Fruit fly (Drosophila melanogaster) whole organism, embryonic: ENCODE measurements around the gene Cyp9f2.

Experiments
- B-H2 ChIP-seq: fragments of 200-800 bp; sonication (Bioruptor generic); optimal IDR thresholded peaks from 2 replicates; lab custom pipeline; 2018; ENCODE audit warnings: missing biosample characterization, mild to moderate bottlenecking, missing genetic modification characterization
- CG10267 ChIP-seq: fragments of 200-800 bp; sonication (Bioruptor generic); optimal IDR thresholded peaks from 2 replicates; lab custom pipeline; 2018; ENCODE audit warnings: missing biosample characterization, mild to moderate bottlenecking, missing genetic modification characterization, moderate library complexity
- CG10274 ChIP-seq: fragments of 200-800 bp; sonication (Bioruptor generic); optimal IDR thresholded peaks from 3 replicates; lab custom pipeline; 2017; ENCODE audit warnings: missing biosample characterization, mild to moderate bottlenecking, missing genetic modification characterization
- CG10654 ChIP-seq: fragments of 200-800 bp; sonication (Bioruptor generic); optimal IDR thresholded peaks from 2 replicates; lab custom pipeline; 2016; ENCODE audit warnings: missing biosample characterization, missing genetic modification characterization
- CG11695 ChIP-seq: fragments of 200-800 bp; sonication (Bioruptor generic); IDR thresholded peaks from 3 replicates; pipeline ENCODE4 v1.3.6; 2022; ENCODE audit warnings: missing biosample characterization, missing genetic modification characterization
- CG12104 ChIP-seq: fragments of 200-800 bp; sonication (Bioruptor generic); optimal IDR thresholded peaks from 3 replicates; lab custom pipeline; 2016; ENCODE audit warnings: missing biosample characterization, missing genetic modification characterization
- CG12744 ChIP-seq: fragments of 200-800 bp; sonication (Bioruptor generic); optimal IDR thresholded peaks from 2 replicates; lab custom pipeline; 2016; ENCODE audit warnings: missing biosample characterization, missing genetic modification characterization
- CG15269 ChIP-seq: fragments of 200-800 bp; sonication (Bioruptor generic); optimal IDR thresholded peaks from 2 replicates; lab custom pipeline; 2018; ENCODE audit warnings: missing biosample characterization, mild to moderate bottlenecking, missing genetic modification characterization, moderate library complexity
- CG16779 ChIP-seq: fragments of 200-800 bp; sonication (Bioruptor generic); IDR thresholded peaks from 2 replicates; pipeline ENCODE4 v1.3.6; 2022; ENCODE audit warnings: missing biosample characterization, missing genetic modification characterization
- CG17361 ChIP-seq: fragments of 200-800 bp; sonication (Bioruptor generic); IDR thresholded peaks from 3 replicates; pipeline ENCODE4 v1.3.6; 2022; ENCODE audit warnings: missing biosample characterization, missing genetic modification characterization
- CG18262 ChIP-seq: fragments of 200-800 bp; optimal IDR thresholded peaks from 3 replicates; lab custom pipeline; 2019; ENCODE audit warnings: missing biosample characterization, mild to moderate bottlenecking, missing genetic modification characterization, moderate library complexity
- CG2712 ChIP-seq: fragments of 200-800 bp; optimal IDR thresholded peaks from 3 replicates; lab custom pipeline; 2019; ENCODE audit warnings: missing biosample characterization, mild to moderate bottlenecking, missing genetic modification characterization, moderate library complexity
- CG34224 ChIP-seq: fragments of 200-800 bp; sonication (Bioruptor generic); IDR thresholded peaks from 3 replicates; pipeline ENCODE4 v1.3.6; 2022; ENCODE audit warnings: missing biosample characterization, missing genetic modification characterization; ENCODE audit not compliant: partially characterized antibody
- CG34422 ChIP-seq: fragments of 200-800 bp; sonication (Bioruptor generic); IDR thresholded peaks from 3 replicates; pipeline ENCODE4 v1.3.6; 2022; ENCODE audit warnings: missing biosample characterization, missing genetic modification characterization
- CG42726 ChIP-seq: fragments of 200-800 bp; sonication (Bioruptor generic); IDR thresholded peaks from 2 replicates; pipeline ENCODE4 v1.3.6; 2022; ENCODE audit warnings: missing biosample characterization, missing genetic modification characterization; ENCODE audit not compliant: partially characterized antibody
- CG4820 ChIP-seq: fragments of 200-800 bp; sonication (Bioruptor generic); optimal IDR thresholded peaks from 3 replicates; lab custom pipeline; 2016; ENCODE audit warnings: missing biosample characterization, missing genetic modification characterization
- CG6175 ChIP-seq: fragments of 200-800 bp; sonication (Bioruptor generic); IDR thresholded peaks from 3 replicates; pipeline ENCODE4 v1.3.6; 2022; ENCODE audit warnings: missing biosample characterization, missing genetic modification characterization
- CG7786 ChIP-seq: fragments of 200-800 bp; sonication (Bioruptor generic); optimal IDR thresholded peaks from 2 replicates; lab custom pipeline; 2016; ENCODE audit warnings: missing biosample characterization, missing genetic modification characterization
- CG8388 ChIP-seq: fragments of 200-800 bp; sonication (Bioruptor generic); optimal IDR thresholded peaks from 2 replicates; lab custom pipeline; 2019; ENCODE audit warnings: missing biosample characterization, mild to moderate bottlenecking, missing genetic modification characterization, moderate library complexity
- CG8924 ChIP-seq: fragments of 200-800 bp; optimal IDR thresholded peaks from 3 replicates; lab custom pipeline; 2019; ENCODE audit warnings: missing biosample characterization, mild to moderate bottlenecking, missing genetic modification characterization, moderate library complexity
- CoRest ChIP-seq: fragments of 200-800 bp; sonication (Bioruptor generic); optimal IDR thresholded peaks from 3 replicates; lab custom pipeline; 2018; ENCODE audit warnings: missing biosample characterization, mild to moderate bottlenecking, missing genetic modification characterization, moderate library complexity
- Dbx ChIP-seq: fragments of 200-800 bp; sonication (Bioruptor generic); IDR thresholded peaks from 3 replicates; pipeline ENCODE4 v1.3.6; 2022; ENCODE audit warnings: missing biosample characterization, missing genetic modification characterization
- Hr51 ChIP-seq, 2 experiments: fragments of 200-800 bp; sonication (Bioruptor generic); optimal IDR thresholded peaks; 2 replicates in 1 of 2; 3 replicates in 1 of 2; lab custom pipeline; 2016 to 2018; ENCODE audit warnings: missing biosample characterization in 2 of 2, missing genetic modification characterization in 2 of 2, mild to moderate bottlenecking in 1 of 2, moderate library complexity in 1 of 2
- Lpt ChIP-seq: fragments of >200 bp; optimal IDR thresholded peaks from 2 replicates; lab custom pipeline; 2018; ENCODE audit warnings: missing biosample characterization, missing genetic modification characterization
- NC2β ChIP-seq: fragments of 200-800 bp; sonication (Bioruptor generic); optimal IDR thresholded peaks from 2 replicates; lab custom pipeline; 2016; ENCODE audit warnings: missing biosample characterization, missing genetic modification characterization
- Stat92E ChIP-seq, 3 experiments: fragments of >200 bp in 2 of 3; fragments of 200-800 bp in 1 of 3; sonication (Bioruptor generic) in 1 of 3; optimal IDR thresholded peaks; 2 replicates each; lab custom pipeline; 2017 to 2019; ENCODE audit warnings: missing biosample characterization in 3 of 3, missing genetic modification characterization in 3 of 3, mild to moderate bottlenecking in 1 of 3, moderate library complexity in 1 of 3
- Xrp1 ChIP-seq: fragments of 200-800 bp; sonication (Bioruptor generic); IDR thresholded peaks from 2 replicates; pipeline ENCODE4 v1.3.6; 2022; ENCODE audit warnings: missing biosample characterization, missing genetic modification characterization
- ab ChIP-seq: fragments of 200-800 bp; sonication (Bioruptor generic); optimal IDR thresholded peaks from 2 replicates; lab custom pipeline; 2016; ENCODE audit warnings: missing biosample characterization, missing genetic modification characterization
- chinmo ChIP-seq: fragments of 200-800 bp; sonication (Bioruptor generic); IDR thresholded peaks from 4 replicates; pipeline ENCODE4 v1.3.6; 2022; ENCODE audit warnings: missing biosample characterization, missing genetic modification characterization; ENCODE audit not compliant: partially characterized antibody
- da ChIP-seq: fragments of 200-800 bp; sonication (Bioruptor generic); optimal IDR thresholded peaks from 2 replicates; lab custom pipeline; 2016; ENCODE audit warnings: missing biosample characterization, missing genetic modification characterization
- dimm ChIP-seq: fragments of 200-800 bp; sonication (Bioruptor generic); IDR thresholded peaks from 2 replicates; pipeline ENCODE4 v1.3.6; 2022; ENCODE audit warnings: missing biosample characterization, missing genetic modification characterization
- dmrt11E ChIP-seq: fragments of 200-800 bp; sonication (Bioruptor generic); optimal IDR thresholded peaks from 3 replicates; lab custom pipeline; 2018; ENCODE audit warnings: missing biosample characterization, mild to moderate bottlenecking, missing genetic modification characterization, moderate library complexity
- dysf ChIP-seq: fragments of 200-800 bp; sonication (Bioruptor generic); IDR thresholded peaks from 3 replicates; pipeline ENCODE4 v1.3.6; 2022; ENCODE audit warnings: missing biosample characterization, missing genetic modification characterization
- fd96Cb ChIP-seq: fragments of 200-800 bp; sonication (Bioruptor generic); optimal IDR thresholded peaks from 2 replicates; lab custom pipeline; 2018; ENCODE audit warnings: missing biosample characterization, mild to moderate bottlenecking, missing genetic modification characterization, moderate library complexity
- gcm ChIP-seq: fragments of 200-800 bp; sonication (Bioruptor generic); optimal IDR thresholded peaks from 2 replicates; lab custom pipeline; 2019; ENCODE audit warnings: missing biosample characterization, mild to moderate bottlenecking, missing genetic modification characterization, moderate library complexity
- lilli ChIP-seq: fragments of 200-800 bp; sonication (Bioruptor generic); optimal IDR thresholded peaks from 3 replicates; lab custom pipeline; 2016; ENCODE audit warnings: missing biosample characterization, missing genetic modification characterization
- mam ChIP-seq: fragments of 200-800 bp; sonication (Bioruptor generic); optimal IDR thresholded peaks from 3 replicates; lab custom pipeline; 2016; ENCODE audit warnings: missing biosample characterization, missing genetic modification characterization
- mirr ChIP-seq: fragments of 200-800 bp; sonication (Bioruptor generic); optimal IDR thresholded peaks from 3 replicates; lab custom pipeline; 2018; ENCODE audit warnings: missing biosample characterization, mild to moderate bottlenecking, missing genetic modification characterization
- mld ChIP-seq: fragments of 200-800 bp; sonication (Bioruptor generic); IDR thresholded peaks from 3 replicates; pipeline ENCODE4 v1.3.6; 2022; ENCODE audit warnings: missing biosample characterization, missing genetic modification characterization; ENCODE audit not compliant: partially characterized antibody
- nmo ChIP-seq: fragments of 200-800 bp; sonication (Bioruptor generic); optimal IDR thresholded peaks from 2 replicates; lab custom pipeline; 2018; ENCODE audit warnings: missing biosample characterization, mild to moderate bottlenecking, missing genetic modification characterization, moderate library complexity
- nom ChIP-seq: fragments of 200-800 bp; sonication (Bioruptor generic); optimal IDR thresholded peaks from 2 replicates; lab custom pipeline; 2017; ENCODE audit warnings: missing biosample characterization, missing genetic modification characterization, mild to moderate bottlenecking, moderate library complexity, missing genetic modification reagents
- org-1 ChIP-seq: fragments of 200-800 bp; sonication (Bioruptor generic); optimal IDR thresholded peaks from 2 replicates; lab custom pipeline; 2017; ENCODE audit warnings: missing biosample characterization, missing genetic modification characterization
- pan ChIP-seq, 4 experiments: fragments of >200 bp in 3 of 4; fragments of 200-800 bp in 1 of 4; sonication (Bioruptor generic) in 1 of 4; optimal IDR thresholded peaks in 3 of 4; IDR thresholded peaks in 1 of 4; 2 replicates each; pipeline versions ENCODE4 v1.3.6 to Lab custom; 2017 to 2022; ENCODE audit warnings: missing biosample characterization in 2 of 4, missing genetic modification characterization in 2 of 4, mixed read lengths in 1 of 4
- pfk ChIP-seq: fragments of 200-800 bp; sonication (Bioruptor generic); optimal IDR thresholded peaks from 2 replicates; lab custom pipeline; 2018; ENCODE audit warnings: missing biosample characterization, mild to moderate bottlenecking, missing genetic modification characterization, moderate library complexity
- psq ChIP-seq: fragments of 200-800 bp; sonication (Bioruptor generic); optimal IDR thresholded peaks from 2 replicates; lab custom pipeline; 2017; ENCODE audit warnings: missing biosample characterization, missing genetic modification characterization
- schlank ChIP-seq: fragments of 200-800 bp; sonication (Bioruptor generic); optimal IDR thresholded peaks from 2 replicates; lab custom pipeline; 2018; ENCODE audit warnings: missing biosample characterization, mild to moderate bottlenecking, missing genetic modification characterization
- shn ChIP-seq: fragments of 200-800 bp; sonication (Bioruptor generic); optimal IDR thresholded peaks from 3 replicates; lab custom pipeline; 2016; ENCODE audit warnings: missing biosample characterization, missing genetic modification characterization
- vvl ChIP-seq: fragments of 200-800 bp; sonication (Bioruptor generic); IDR thresholded peaks from 2 replicates; pipeline ENCODE4 v1.3.6; 2022; ENCODE audit warnings: missing biosample characterization, missing genetic modification characterization

Cyp9f2 gene

dm6 chr3R:12369135-12369792 lies 36.6 kb downstream of the Cyp9f2 start, which contains the start of gene GstD1 (continued):
- TF ChIP-seq CG34422 (peak; percentile 81; the same call in 1 of the 3 replicates), vvl (GFP tag; lab: Robert Waterston, UW) (peak; percentile 44; the same call in 1 of the 2 replicates), CG7786 (GFP tag; lab: Kevin White, UChicago) (peak; percentile 26), psq (GFP tag; lab: Kevin White, UChicago) (no peak), mirr (GFP tag; lab: Kevin White, UChicago) (peak; percentile 43), lilli (peak; percentile 31), CG10274 (peak; percentile 86), nmo (GFP tag; lab: Kevin White, UChicago) (peak; percentile 54), CG18262 (tag; lab: Kevin White, UChicago) (peak; percentile 21), fd96Cb (tag; lab: Kevin White, UChicago) (peak; percentile 54), CG10267 (peak; percentile 32), dysf (GFP tag; lab: Robert Waterston, UW) (peak; percentile 59), ab (peak; percentile 58), CG16779 (no peak), Lpt (GFP tag; lab: Kevin White, UChicago) (no peak), shn (GFP tag; lab: Kevin White, UChicago) (peak; percentile 44), Xrp1 (GFP tag; lab: Robert Waterston, UW) (0 out of 2 replicates have a peak, but pooled peaks have one; percentile 35), nom (GFP tag; lab: Kevin White, UChicago) (peak; percentile 52), schlank (peak; percentile 15), CG12744 (GFP tag; lab: Kevin White, UChicago) (no peak), pfk (peak; percentile 17), CG11695 (GFP tag; lab: Robert Waterston, UW) (0 out of 3 replicates have a peak, but pooled peaks have one; percentile 10), pan (optimal IDR thresholded peaks at IDR 0.05; lab: Kevin White, UChicago) (no peak), pan (GFP tag; optimal IDR thresholded peaks at IDR 0.05 in 1 of 2, IDR thresholded peaks at IDR 0.05 in 1 of 2) (peak in 1 of 2 experiments; percentile 36), CG12104 (GFP tag; lab: Kevin White, UChicago) (peak; percentile 28), Dbx (GFP tag; lab: Robert Waterston, UW) (peak; percentile 69; the same call in 2 of the 3 replicates), CG17361 (GFP tag; lab: Robert Waterston, UW) (peak; percentile 49; the same call in 1 of the 3 replicates), CG6175 (GFP tag; lab: Robert Waterston, UW) (peak; percentile 92), CoRest (tag; lab: Kevin White, UChicago) (peak; percentile 26), org-1 (GFP tag; lab: Kevin White, UChicago) (peak; percentile 25), da (GFP tag; lab: Kevin White, UChicago) (no peak), Hr51 (GFP tag; optimal IDR thresholded peaks at IDR 0.05; lab: Kevin White, UChicago) (peak in 1 of 2 experiments; percentile 41), chinmo (GFP tag; lab: Robert Waterston, UW) (peak; percentile 90), CG42726 (GFP tag; lab: Robert Waterston, UW) (peak; percentile 45; the same call in 1 of the 2 replicates), dmrt11E (no peak), CG8924 (tag; lab: Kevin White, UChicago) (peak; percentile 46), B-H2 (GFP tag; lab: Kevin White, UChicago) (peak; percentile 79), NC2β (GFP tag; lab: Kevin White, UChicago) (peak; percentile 38), CG2712 (tag; lab: Kevin White, UChicago) (peak; percentile 21), CG15269 (peak; percentile 9), mld (GFP tag; lab: Robert Waterston, UW) (no peak), CG4820 (GFP tag; lab: Kevin White, UChicago) (peak; percentile 3), gcm (GFP tag; lab: Kevin White, UChicago) (peak; percentile 33), CG34224 (GFP tag; lab: Robert Waterston, UW) (peak; percentile 54; the same call in 2 of the 3 replicates), dimm (GFP tag; lab: Robert Waterston, UW) (no peak), mam (GFP tag; lab: Kevin White, UChicago) (peak; percentile 34), CG10654 (GFP tag; lab: Kevin White, UChicago) (peak; percentile 19), CG8388 (GFP tag; lab: Kevin White, UChicago) (no peak), Stat92E (GFP tag; optimal IDR thresholded peaks at IDR 0.05; lab: Kevin White, UChicago) (peak in 1 of 3 experiments; percentile 21)
